Worm (Caenorhabditis elegans): Measurements from ENCODE around the gene B0524.6.
A peak's percentile ranks its signal among the peaks of the same experiment; 100 is the strongest.

The B0524.6 gene

DNA sequence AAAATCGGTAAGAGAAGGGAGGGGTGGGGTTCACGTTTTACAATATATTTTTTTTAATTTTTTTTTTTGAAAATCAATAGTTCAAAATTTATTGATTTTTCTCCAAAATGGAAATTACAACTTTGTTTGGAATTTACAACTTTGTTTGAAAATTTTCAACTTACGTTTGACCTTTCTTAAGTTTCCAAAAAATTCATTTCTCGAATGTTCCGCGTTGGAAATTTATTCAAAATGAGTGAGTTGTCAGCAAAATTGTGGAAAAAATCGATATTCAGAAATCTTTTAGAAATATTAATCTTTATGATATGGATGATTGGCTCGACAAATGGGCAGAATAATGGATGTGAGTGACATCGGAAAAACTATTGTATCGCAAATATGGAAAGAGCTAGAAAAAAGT is 18.1 kb downstream of the B0524.6 start, which contains the start of gene B0524.3:
TSS of gene B0524.3 (plus strand) at position 301 of the 400 bp plus-strand sequence.
- TF ChIP-seq dao-5 (tag; optimal IDR thresholded peaks at IDR 0.05) (no peak), W03F9.2 (tag; optimal IDR thresholded peaks at IDR 0.05) (no peak), him-1 (tag; optimal IDR thresholded peaks at IDR 0.05) (no peak)

ce11 chrIII:1886914-1887313 is 18.5 kb downstream of the B0524.6 start:
- TF ChIP-seq dao-5 (tag; optimal IDR thresholded peaks at IDR 0.05) (no peak), him-1 (tag; optimal IDR thresholded peaks at IDR 0.05) (no peak), W03F9.2 (tag; optimal IDR thresholded peaks at IDR 0.05) (no peak)

- no peak for TF ChIP-seq dao-5 (tag; optimal IDR thresholded peaks at IDR 0.05)
Measured at ce11 chrIII:1882678-1883077, 22.8 kb downstream of the B0524.6 start.

DNA sequence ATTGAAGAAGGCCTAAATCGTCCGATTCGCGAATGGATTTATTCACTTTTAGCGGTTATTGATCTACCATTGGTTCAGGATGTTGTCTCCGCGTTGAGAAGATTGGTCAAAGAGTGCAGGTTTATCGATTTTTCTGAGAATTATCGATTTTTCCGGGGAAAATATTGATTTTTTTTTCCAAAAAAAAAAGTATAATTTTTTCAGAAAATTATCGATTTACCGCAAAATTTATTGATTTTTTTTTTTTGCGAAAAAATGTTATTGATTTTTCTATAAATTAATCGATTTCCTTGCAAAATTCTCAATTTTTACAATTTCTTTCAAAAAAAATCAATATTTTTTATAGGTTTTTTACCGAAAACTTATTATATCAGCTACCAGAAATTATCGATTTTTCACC is 25.2 kb downstream of the B0524.6 start:
- TF ChIP-seq W03F9.2 (tag; optimal IDR thresholded peaks at IDR 0.05) (no peak), him-1 (tag; optimal IDR thresholded peaks at IDR 0.05) (no peak), dao-5 (tag; optimal IDR thresholded peaks at IDR 0.05) (no peak)

DNA sequence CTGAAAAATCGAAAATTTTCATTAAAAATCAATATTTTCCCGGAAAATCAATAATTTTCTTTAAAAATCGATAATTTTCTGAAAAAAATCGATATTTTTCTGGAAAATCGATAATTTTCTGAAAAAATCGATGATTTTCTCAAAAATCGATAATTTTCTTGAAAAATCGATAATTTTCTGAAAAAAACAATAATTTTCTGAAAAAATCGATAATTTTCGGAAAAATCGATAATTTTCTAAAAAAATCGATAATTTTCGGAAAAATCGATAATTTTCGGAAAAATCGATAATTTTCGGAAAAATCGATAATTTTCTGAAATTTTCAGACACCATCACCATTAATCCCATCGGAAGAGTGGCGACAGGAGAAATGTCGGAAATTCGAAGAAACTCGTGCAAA is 26.5 kb downstream of the B0524.6 start:
- TF ChIP-seq dao-5 (tag; optimal IDR thresholded peaks at IDR 0.05) (no peak), W03F9.2 (tag; optimal IDR thresholded peaks at IDR 0.05) (no peak), him-1 (tag; optimal IDR thresholded peaks at IDR 0.05) (no peak)

- TF ChIP-seq W03F9.2 (tag; optimal IDR thresholded peaks at IDR 0.05) (no peak), him-1 (tag; optimal IDR thresholded peaks at IDR 0.05) (no peak), dao-5 (tag; optimal IDR thresholded peaks at IDR 0.05) (no peak)
Measured at ce11 chrIII:1878065-1878464, 27.4 kb downstream of the B0524.6 start, which contains the start of gene smi-1. Gene smi-1, plus strand, starts transcription at chrIII:1878365.

DNA sequence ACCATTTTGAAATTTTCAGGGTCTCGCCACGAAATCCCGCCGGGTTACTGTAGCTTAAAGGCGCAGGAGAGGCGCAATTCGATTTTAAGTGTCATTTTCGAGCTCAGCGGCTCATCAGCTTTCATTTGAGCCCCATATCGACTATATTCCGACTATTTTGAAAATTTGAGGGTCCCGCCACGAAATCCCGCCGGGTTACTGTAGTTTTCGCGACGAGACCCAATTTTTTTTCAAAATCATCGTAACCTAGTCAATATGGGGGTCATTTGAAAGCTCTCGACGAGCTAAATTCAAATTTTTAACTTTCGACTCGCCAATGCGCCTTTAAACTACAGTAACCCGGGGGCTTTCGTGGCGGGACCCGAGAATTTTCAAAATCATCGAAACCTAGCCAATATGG is 28.3 kb downstream of the B0524.6 start:
- no peak for TF ChIP-seq W03F9.2 (tag; optimal IDR thresholded peaks at IDR 0.05)
- no peak for TF ChIP-seq him-1 (tag; optimal IDR thresholded peaks at IDR 0.05)
- TF ChIP-seq dao-5 (tag; optimal IDR thresholded peaks at IDR 0.05), result no peak

- no peak for TF ChIP-seq W03F9.2 (tag; optimal IDR thresholded peaks at IDR 0.05)
- TF ChIP-seq dao-5 (tag; optimal IDR thresholded peaks at IDR 0.05), result no peak
Measured at ce11 chrIII:1876267-1876865, 29.1 kb downstream of the B0524.6 start.

DNA sequence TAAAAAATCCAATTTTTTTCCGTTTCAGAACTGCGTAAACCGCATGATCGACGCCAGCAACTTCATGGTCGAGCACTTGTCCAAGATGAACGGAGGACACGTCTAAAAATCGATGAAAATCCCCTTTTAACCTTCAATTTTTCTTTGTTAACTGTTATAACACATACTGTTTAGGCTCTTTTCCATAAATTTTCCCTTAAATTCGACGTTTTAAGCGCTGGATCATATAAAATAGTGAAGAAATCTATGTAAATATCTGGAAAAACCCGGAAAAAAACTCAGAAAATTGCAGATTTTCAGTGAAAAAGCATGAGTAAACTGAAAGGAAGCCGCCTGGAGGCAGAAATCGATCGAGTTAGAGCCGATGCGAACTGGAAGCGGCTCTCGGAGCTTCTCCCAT is 45.3 kb downstream of the B0524.6 start, which contains the start of gene ttc-7:
TSS of gene ttc-7 (plus strand) at position 301 of the 400 bp plus-strand sequence.
- TF ChIP-seq him-1 (tag; optimal IDR thresholded peaks at IDR 0.05), result no peak
- no peak for TF ChIP-seq W03F9.2 (tag; optimal IDR thresholded peaks at IDR 0.05)
- no peak for TF ChIP-seq dao-5 (tag; optimal IDR thresholded peaks at IDR 0.05)

ce11 chrIII:1859532-1859931 is 45.9 kb downstream of the B0524.6 start, which contains the start of gene ddp-1:
Gene ddp-1, plus strand, starts transcription at chrIII:1859888.
- TF ChIP-seq W03F9.2 (tag; optimal IDR thresholded peaks at IDR 0.05), result peak; percentile 96
- TF ChIP-seq dao-5 (tag; optimal IDR thresholded peaks at IDR 0.05), result no peak
- peak; percentile 80 for TF ChIP-seq him-1 (tag; optimal IDR thresholded peaks at IDR 0.05)

DNA sequence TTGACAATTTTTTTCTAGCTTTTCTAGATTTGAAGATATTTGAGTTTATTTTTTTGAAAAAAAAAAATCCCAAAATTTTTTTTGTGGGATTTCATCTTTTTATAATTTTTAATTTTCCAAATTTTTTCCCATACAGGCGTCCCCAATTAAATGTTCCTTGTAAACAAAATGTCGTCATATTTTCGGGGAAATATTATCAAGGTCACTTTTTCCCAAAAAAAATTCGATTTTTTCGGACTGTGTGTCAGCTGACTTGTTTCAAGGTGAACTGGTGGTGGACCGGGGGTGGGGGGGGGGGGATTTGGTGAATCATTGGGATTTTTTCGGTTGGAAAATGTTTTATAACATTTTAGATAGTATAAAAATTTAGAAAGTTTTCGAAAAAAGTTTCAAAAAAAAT is 48.8 kb downstream of the B0524.6 start:
- TF ChIP-seq W03F9.2 (tag; optimal IDR thresholded peaks at IDR 0.05) (no peak), dao-5 (tag; optimal IDR thresholded peaks at IDR 0.05) (no peak), him-1 (tag; optimal IDR thresholded peaks at IDR 0.05) (no peak)

- TF ChIP-seq W03F9.2 (tag; optimal IDR thresholded peaks at IDR 0.05) (no peak), him-1 (tag; optimal IDR thresholded peaks at IDR 0.05) (no peak), dao-5 (tag; optimal IDR thresholded peaks at IDR 0.05) (no peak)
Measured at ce11 chrIII:1856175-1856574, 49.3 kb downstream of the B0524.6 start.

DNA sequence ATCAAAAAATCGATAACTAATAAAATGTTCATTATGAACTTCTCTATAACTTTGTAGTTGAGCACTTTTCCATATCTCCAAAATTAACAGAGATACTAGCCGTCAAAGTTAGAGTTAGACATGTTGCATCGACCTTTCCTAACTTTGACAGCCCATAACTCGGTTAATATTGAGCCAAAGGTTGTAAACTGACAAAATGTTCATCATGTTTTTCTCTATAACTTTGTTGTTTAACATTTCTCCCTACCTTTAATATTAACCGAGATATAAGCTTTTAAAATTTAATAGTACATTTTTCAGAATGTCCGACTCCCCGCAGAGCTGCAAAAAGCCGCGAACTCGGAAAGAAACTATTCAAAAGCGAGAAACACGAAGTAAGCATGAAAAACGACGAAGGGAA is 50.3 kb downstream of the B0524.6 start, which contains the start of gene hlh-33:
TSS of gene hlh-33 (plus strand) at position 301 of the 400 bp plus-strand sequence.
- TF ChIP-seq him-1 (tag; optimal IDR thresholded peaks at IDR 0.05) (no peak), W03F9.2 (tag; optimal IDR thresholded peaks at IDR 0.05) (no peak), dao-5 (tag; optimal IDR thresholded peaks at IDR 0.05) (no peak)

- TF ChIP-seq dao-5 (tag; optimal IDR thresholded peaks at IDR 0.05) (no peak), him-1 (tag; optimal IDR thresholded peaks at IDR 0.05) (no peak), W03F9.2 (tag; optimal IDR thresholded peaks at IDR 0.05) (no peak)
Measured at ce11 chrIII:1853944-1854343, 51.5 kb downstream of the B0524.6 start.

DNA sequence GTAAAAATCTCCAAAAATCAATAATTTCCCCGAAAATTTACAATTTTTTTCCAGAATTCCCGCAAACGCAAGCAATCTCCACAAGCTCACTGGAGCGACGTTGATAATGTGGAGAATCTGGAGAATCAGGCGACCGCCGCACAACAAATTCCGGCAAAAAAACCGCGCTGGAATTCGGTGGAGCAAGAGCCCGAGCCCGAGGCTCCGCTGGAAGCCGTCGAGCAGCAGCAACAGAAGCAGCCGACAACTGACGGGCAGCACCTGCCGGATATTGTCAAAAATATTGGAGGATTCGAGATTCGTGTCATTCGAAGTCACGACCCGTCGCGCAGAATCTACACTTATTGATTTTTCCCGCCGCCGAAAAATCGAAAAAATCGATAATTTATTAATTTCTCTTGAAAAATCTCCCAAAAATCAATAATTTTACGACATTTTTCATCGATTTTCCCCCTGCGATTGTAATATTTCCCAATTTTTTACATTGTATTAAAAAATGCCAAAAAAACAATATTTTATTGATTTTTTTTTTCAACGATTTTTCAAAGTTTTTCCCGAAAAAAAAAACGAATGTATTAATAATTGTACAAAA is 53.2 kb downstream of the B0524.6 start:
- TF ChIP-seq him-1 (tag; optimal IDR thresholded peaks at IDR 0.05) (no peak), dao-5 (tag; optimal IDR thresholded peaks at IDR 0.05) (no peak), W03F9.2 (tag; optimal IDR thresholded peaks at IDR 0.05) (no peak)
